Comparison of ENCODE assay signal across 4 fruit fly cellular contexts in the genomic region with DNA sequence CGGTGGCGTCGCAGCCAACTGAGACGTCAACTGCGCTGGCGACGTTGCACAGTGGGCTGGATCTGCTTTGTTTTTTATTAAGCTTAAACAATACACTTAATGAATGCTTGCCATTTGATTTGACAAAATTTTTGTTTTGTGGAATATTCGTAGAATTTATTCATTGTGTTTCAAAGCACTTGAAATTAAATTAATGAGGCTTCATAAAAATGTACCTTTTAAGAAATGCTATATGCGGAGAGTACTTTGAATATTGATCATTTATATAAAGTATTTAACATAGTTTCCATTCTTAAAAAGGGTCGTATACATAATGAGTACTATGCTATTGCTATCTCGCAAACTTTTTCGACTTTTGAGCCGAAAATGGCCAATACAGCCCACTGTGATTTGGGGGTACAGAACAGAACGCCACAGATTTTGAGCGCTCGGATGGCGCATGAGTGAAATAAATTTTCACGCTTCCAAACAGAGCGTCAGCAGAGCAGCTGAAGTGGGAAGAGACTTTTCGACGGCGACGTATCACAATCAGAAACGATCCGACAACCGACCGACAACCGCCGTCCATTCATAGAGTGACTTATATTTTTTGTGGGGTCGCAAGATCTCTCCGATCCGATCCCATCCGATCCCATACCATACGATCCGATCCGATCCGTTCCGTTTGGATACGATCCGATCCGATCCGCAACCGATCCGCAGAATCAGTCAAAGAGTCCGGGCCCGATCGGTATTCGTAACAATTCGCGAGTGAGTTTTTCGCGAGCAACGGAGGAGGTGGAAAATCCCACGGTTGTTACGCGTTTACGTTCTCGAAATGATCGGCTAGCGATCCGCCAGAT.
TF ChIP-seq lines count a peak whose summit lies in the region.

Gene Wnt6, plus strand, starts transcription at position 531 of the 842 bp plus-strand sequence.

- TF ChIP-seq CTCF in whole organism, embryonic (GFP tag; optimal IDR thresholded peaks at IDR 0.05; lab: Kevin White, UChicago) = no peak

TF ChIP-seq in whole organism, embryonic, 481 proteins besides CTCF, POLR2A, EP300 and RAD21 (continues in another document):
- peak; percentile 33 for TF ChIP-seq CG30431 (GFP tag; optimal IDR thresholded peaks at IDR 0.05; lab: Kevin White, UChicago)
- TF ChIP-seq YL-1 (GFP tag; optimal IDR thresholded peaks at IDR 0.05; lab: Kevin White, UChicago) = peak; percentile 23
- TF ChIP-seq esg (GFP tag; conservative IDR thresholded peaks at IDR 0.05; lab: Robert Waterston, UW) = peak; percentile 40
- peak; percentile 29 for TF ChIP-seq CG2116 (GFP tag; optimal IDR thresholded peaks at IDR 0.05; lab: Kevin White, UChicago)
- TF ChIP-seq Oaz (GFP tag; IDR thresholded peaks at IDR 0.05; lab: Robert Waterston, UW) = 0 out of 2 replicates have a peak, but pooled peaks have one; percentile 32
- TF ChIP-seq Xbp1 (GFP tag; optimal IDR thresholded peaks at IDR 0.05; lab: Kevin White, UChicago) = peak; percentile 58
- peak; percentile 41 for TF ChIP-seq fd96Cb (tag; optimal IDR thresholded peaks at IDR 0.05; lab: Kevin White, UChicago)
- TF ChIP-seq tgo (GFP tag; IDR thresholded peaks at IDR 0.05; lab: Robert Waterston, UW) = peak; percentile 47; the same call in 2 of the 3 replicates
- TF ChIP-seq fu2 (GFP tag; optimal IDR thresholded peaks at IDR 0.05; lab: Kevin White, UChicago) = peak; percentile 10
- peak; percentile 40 for TF ChIP-seq dmrt99B (tag; optimal IDR thresholded peaks at IDR 0.05; lab: Kevin White, UChicago)
- 0 out of 2 replicates have a peak, but pooled peaks have one; percentile 45 for TF ChIP-seq CG31441 (GFP tag; IDR thresholded peaks at IDR 0.05; lab: Robert Waterston, UW)
- TF ChIP-seq E2f2 (GFP tag; IDR thresholded peaks at IDR 0.05; lab: Robert Waterston, UW) = 0 out of 2 replicates have a peak, but pooled peaks have one; percentile 47
- TF ChIP-seq Atf-2 (GFP tag; optimal IDR thresholded peaks at IDR 0.05; lab: Kevin White, UChicago) = peak; percentile 29
- TF ChIP-seq bab2 (GFP tag; optimal IDR thresholded peaks at IDR 0.05; lab: Kevin White, UChicago) = peak; percentile 21
- TF ChIP-seq Dip3 (GFP tag; optimal IDR thresholded peaks at IDR 0.05; lab: Kevin White, UChicago) = peak; percentile 10
- peak; percentile 41 for TF ChIP-seq CG12104 (GFP tag; optimal IDR thresholded peaks at IDR 0.05; lab: Kevin White, UChicago)
- TF ChIP-seq CG2712 (tag; optimal IDR thresholded peaks at IDR 0.05; lab: Kevin White, UChicago) = peak; percentile 43
- peak; percentile 45 for TF ChIP-seq ab (GFP tag; optimal IDR thresholded peaks at IDR 0.05; lab: Kevin White, UChicago)

TF ChIP-seq in whole organism, prepupa, 60 proteins besides CTCF, POLR2A, EP300 and RAD21 (continues in another document):
- TF ChIP-seq Ets21C (GFP tag; optimal IDR thresholded peaks at IDR 0.05; lab: Kevin White, UChicago) (no peak), dac (GFP tag; optimal IDR thresholded peaks at IDR 0.05; lab: Kevin White, UChicago) (no peak), spab (GFP tag; optimal IDR thresholded peaks at IDR 0.05; lab: Kevin White, UChicago) (no peak), Smox (GFP tag; optimal IDR thresholded peaks at IDR 0.05; lab: Kevin White, UChicago) (peak; percentile 34), net (GFP tag; optimal IDR thresholded peaks at IDR 0.05; lab: Kevin White, UChicago) (peak; percentile 39), Sox15 (GFP tag; optimal IDR thresholded peaks at IDR 0.05; lab: Kevin White, UChicago) (peak; percentile 17), CG6276 (GFP tag; optimal IDR thresholded peaks at IDR 0.05; lab: Kevin White, UChicago) (no peak), eg (GFP tag; IDR thresholded peaks at IDR 0.05; lab: Robert Waterston, UW) (no peak), CG10631 (GFP tag; optimal IDR thresholded peaks at IDR 0.05; lab: Kevin White, UChicago) (peak; percentile 40), CG31627 (GFP tag; optimal IDR thresholded peaks at IDR 0.05; lab: Kevin White, UChicago) (peak; percentile 35), Hr39 (GFP tag; optimal IDR thresholded peaks at IDR 0.05; lab: Kevin White, UChicago) (peak; percentile 52), CG8119 (GFP tag; IDR thresholded peaks at IDR 0.05; lab: Robert Waterston, UW) (no peak; the same call in 2 of the 3 replicates), CG32006 (GFP tag; optimal IDR thresholded peaks at IDR 0.05; lab: Kevin White, UChicago) (peak; percentile 49), esn (GFP tag; optimal IDR thresholded peaks at IDR 0.05; lab: Kevin White, UChicago) (peak; percentile 67), lz (GFP tag; optimal IDR thresholded peaks at IDR 0.05; lab: Kevin White, UChicago) (peak; percentile 53), salr (GFP tag; optimal IDR thresholded peaks at IDR 0.05; lab: Kevin White, UChicago) (peak in 1 of 2 experiments; percentile 48), CG6163 (GFP tag; IDR thresholded peaks at IDR 0.05; lab: Robert Waterston, UW) (0 out of 3 replicates have a peak, but pooled peaks have one; percentile 7), CG3032 (tag; optimal IDR thresholded peaks at IDR 0.05; lab: Kevin White, UChicago) (no peak), achi (GFP tag; optimal IDR thresholded peaks at IDR 0.05; lab: Kevin White, UChicago) (peak; percentile 33), Eip78C (GFP tag; lab: Kevin White, UChicago) (peak; percentile 81), CG4318 (GFP tag; optimal IDR thresholded peaks at IDR 0.05; lab: Kevin White, UChicago) (peak; percentile 32)

TF ChIP-seq in whole organism, pupa, 21 proteins besides CTCF, POLR2A, EP300 and RAD21:
- no peak for TF ChIP-seq CG13204 (GFP tag; optimal IDR thresholded peaks at IDR 0.05; lab: Kevin White, UChicago)
- no peak for TF ChIP-seq CG8159 (tag; optimal IDR thresholded peaks at IDR 0.05; lab: Kevin White, UChicago)
- TF ChIP-seq gl (tag; optimal IDR thresholded peaks at IDR 0.05; lab: Kevin White, UChicago) = no peak
- peak; percentile 10 for TF ChIP-seq CG15710 (tag; optimal IDR thresholded peaks at IDR 0.05; lab: Kevin White, UChicago)
- TF ChIP-seq EcR (GFP tag; optimal IDR thresholded peaks at IDR 0.05; lab: Kevin White, UChicago) = no peak
- no peak for TF ChIP-seq Ets98B (GFP tag; IDR thresholded peaks at IDR 0.05; lab: Robert Waterston, UW)
- TF ChIP-seq Pif1A (GFP tag; optimal IDR thresholded peaks at IDR 0.05; lab: Kevin White, UChicago) = peak; percentile 23
- no peak for TF ChIP-seq CG10348 (GFP tag; IDR thresholded peaks at IDR 0.05; lab: Robert Waterston, UW)
- no peak for TF ChIP-seq rn (GFP tag; IDR thresholded peaks at IDR 0.05; lab: Robert Waterston, UW)
- TF ChIP-seq CG8301 (tag; optimal IDR thresholded peaks at IDR 0.05; lab: Kevin White, UChicago) = no peak
- peak; percentile 26 for TF ChIP-seq CG14655 (GFP tag; optimal IDR thresholded peaks at IDR 0.05; lab: Kevin White, UChicago)
- no peak for TF ChIP-seq CG32121 (GFP tag; IDR thresholded peaks at IDR 0.05; lab: Robert Waterston, UW)
- TF ChIP-seq CG12605 (GFP tag; IDR thresholded peaks at IDR 0.05; lab: Robert Waterston, UW) = no peak
- 0 out of 3 replicates have a peak, but pooled peaks have one; percentile 9 for TF ChIP-seq CG4496 (GFP tag; IDR thresholded peaks at IDR 0.05; lab: Robert Waterston, UW)
- TF ChIP-seq fd96Ca (GFP tag; IDR thresholded peaks at IDR 0.05; lab: Robert Waterston, UW) = no peak
- TF ChIP-seq Pif1B (GFP tag; optimal IDR thresholded peaks at IDR 0.05; lab: Kevin White, UChicago) = no peak
- TF ChIP-seq CG17806 (tag; optimal IDR thresholded peaks at IDR 0.05; lab: Kevin White, UChicago) = no peak
- no peak for TF ChIP-seq D1 (tag; optimal IDR thresholded peaks at IDR 0.05; lab: Kevin White, UChicago)

TF ChIP-seq in whole organism, wandering third instar larva, 38 proteins besides CTCF, POLR2A, EP300 and RAD21 (continues in another document):
- peak; percentile 12 for TF ChIP-seq Hnf4 (GFP tag; optimal IDR thresholded peaks at IDR 0.05; lab: Kevin White, UChicago)
- peak; percentile 50 for TF ChIP-seq ey (GFP tag; optimal IDR thresholded peaks at IDR 0.05; lab: Kevin White, UChicago)
- no peak for TF ChIP-seq GATAd (GFP tag; optimal IDR thresholded peaks at IDR 0.05; lab: Kevin White, UChicago)
- no peak for TF ChIP-seq sage (GFP tag; optimal IDR thresholded peaks at IDR 0.05; lab: Kevin White, UChicago)
- TF ChIP-seq Jra (GFP tag; optimal IDR thresholded peaks at IDR 0.05; lab: Kevin White, UChicago) = no peak
- no peak for TF ChIP-seq N (GFP tag; optimal IDR thresholded peaks at IDR 0.05; lab: Kevin White, UChicago)
- TF ChIP-seq Dfd (GFP tag; optimal IDR thresholded peaks at IDR 0.05; lab: Kevin White, UChicago) = no peak
- no peak for TF ChIP-seq Myc (optimal IDR thresholded peaks at IDR 0.05; lab: Kevin White, UChicago)
- no peak for TF ChIP-seq psq (GFP tag; optimal IDR thresholded peaks at IDR 0.05; lab: Kevin White, UChicago)
- TF ChIP-seq Mio (GFP tag; optimal IDR thresholded peaks at IDR 0.05; lab: Kevin White, UChicago) = no peak
- TF ChIP-seq br (GFP tag; optimal IDR thresholded peaks at IDR 0.05; lab: Kevin White, UChicago) = no peak
- TF ChIP-seq pan (optimal IDR thresholded peaks at IDR 0.05; lab: Kevin White, UChicago) = no peak
- no peak for TF ChIP-seq CG32264 (GFP tag; optimal IDR thresholded peaks at IDR 0.05; lab: Kevin White, UChicago)
- TF ChIP-seq woc (GFP tag; optimal IDR thresholded peaks at IDR 0.05; lab: Kevin White, UChicago) = no peak
- peak; percentile 51 for TF ChIP-seq OdsH (GFP tag; optimal IDR thresholded peaks at IDR 0.05; lab: Kevin White, UChicago)
- no peak for TF ChIP-seq brk (GFP tag; optimal IDR thresholded peaks at IDR 0.05; lab: Kevin White, UChicago)
- TF ChIP-seq Hr78 (GFP tag; optimal IDR thresholded peaks at IDR 0.05; lab: Kevin White, UChicago) = no peak
- TF ChIP-seq sv (GFP tag; optimal IDR thresholded peaks at IDR 0.05; lab: Kevin White, UChicago) = peak; percentile 39
- no peak for TF ChIP-seq rgr (GFP tag; optimal IDR thresholded peaks at IDR 0.05; lab: Kevin White, UChicago)
- TF ChIP-seq h (GFP tag; optimal IDR thresholded peaks at IDR 0.05; lab: Kevin White, UChicago) = peak; percentile 6
- peak; percentile 28 for TF ChIP-seq fru (GFP tag; optimal IDR thresholded peaks at IDR 0.05; lab: Kevin White, UChicago)
- no peak for TF ChIP-seq Rel (GFP tag; optimal IDR thresholded peaks at IDR 0.05; lab: Kevin White, UChicago)
- no peak for TF ChIP-seq Rel (tag; optimal IDR thresholded peaks at IDR 0.05; lab: Kevin White, UChicago)
- no peak for TF ChIP-seq Dif (GFP tag; optimal IDR thresholded peaks at IDR 0.05; lab: Kevin White, UChicago; ENCODE audit: partially characterized antibody)
- no peak for TF ChIP-seq CG9705 (GFP tag; optimal IDR thresholded peaks at IDR 0.05; lab: Kevin White, UChicago)
- TF ChIP-seq Vsx2 (GFP tag; optimal IDR thresholded peaks at IDR 0.05; lab: Kevin White, UChicago; ENCODE audit: partially characterized antibody) = no peak
- no peak for TF ChIP-seq dsf (GFP tag; optimal IDR thresholded peaks at IDR 0.05; lab: Kevin White, UChicago; ENCODE audit: borderline replicate concordance)
- no peak for TF ChIP-seq lola (GFP tag; optimal IDR thresholded peaks at IDR 0.05; lab: Kevin White, UChicago)
- no peak for TF ChIP-seq tai (GFP tag; optimal IDR thresholded peaks at IDR 0.05; lab: Kevin White, UChicago)
- no peak for TF ChIP-seq dmrt93B (GFP tag; optimal IDR thresholded peaks at IDR 0.05; lab: Kevin White, UChicago)

Comparison
In these comparisons a context has a peak if more than half of its experiments do, and no peak if none do; other contexts are left out.
1. Of the 7 proteins assayed by ChIP-seq in both whole organism, embryonic and whole organism, prepupa: peak only in whole organism, embryonic: none; only in whole organism, prepupa: Hr39; in both: Gug and Sox102F; in neither: 4.